Worm (Caenorhabditis elegans): ENCODE data around the gene T09A5.4.

The T09A5.4 gene

ce11 chrII:7813645-7814044, 32.3 kb upstream of the T09A5.4 start:
- TF ChIP-seq egrh-3 (GFP tag; IDR thresholded peaks at IDR 0.05): no peak
- TF ChIP-seq nhr-80 (tag; optimal IDR thresholded peaks at IDR 0.05): peak; percentile 34

- TF ChIP-seq madf-6 (GFP tag; IDR thresholded peaks at IDR 0.05): no peak
- TF ChIP-seq aptf-2 (GFP tag; conservative IDR thresholded peaks at IDR 0.05): no peak
- no peak for TF ChIP-seq Y53F4B.3 (GFP tag; IDR thresholded peaks at IDR 0.05)
- no peak for TF ChIP-seq cebp-1 (GFP tag; IDR thresholded peaks at IDR 0.05)
- no peak for TF ChIP-seq cebp-1 (tag; optimal IDR thresholded peaks at IDR 0.05)
- TF ChIP-seq lin-54 (GFP tag; optimal IDR thresholded peaks at IDR 0.05): no peak
- no peak for TF ChIP-seq mxl-1 (tag; optimal IDR thresholded peaks at IDR 0.05)
- TF ChIP-seq mcd-1 (GFP tag; IDR thresholded peaks at IDR 0.05): no peak
- no peak for TF ChIP-seq tlf-1 (GFP tag; optimal IDR thresholded peaks at IDR 0.05)
- no peak for TF ChIP-seq F37B4.10 (GFP tag; IDR thresholded peaks at IDR 0.05)
- no peak for TF ChIP-seq snpc-3.4 (tag; optimal IDR thresholded peaks at IDR 0.05)
- TF ChIP-seq pha-4 (tag; optimal IDR thresholded peaks at IDR 0.05): no peak
- no peak for TF ChIP-seq efl-1 (GFP tag; optimal IDR thresholded peaks at IDR 0.05)
- no peak for TF ChIP-seq him-1 (tag; optimal IDR thresholded peaks at IDR 0.05)
- TF ChIP-seq ccch-3 (GFP tag; optimal IDR thresholded peaks at IDR 0.05): no peak
- no peak for TF ChIP-seq ceh-100 (GFP tag; IDR thresholded peaks at IDR 0.05)
- no peak for TF ChIP-seq nhr-27 (tag; optimal IDR thresholded peaks at IDR 0.05)
- no peak for TF ChIP-seq madf-8 (GFP tag; conservative IDR thresholded peaks at IDR 0.05)
- TF ChIP-seq cebp-2 (GFP tag; IDR thresholded peaks at IDR 0.05): no peak
- TF ChIP-seq lin-26 (GFP tag; IDR thresholded peaks at IDR 0.05): no peak
Measured at ce11 chrII:7814215-7814614, 31.8 kb upstream of the T09A5.4 start.

ce11 chrII:7814915-7815314, 31.1 kb upstream of the T09A5.4 start:
- TF ChIP-seq let-607 (tag; optimal IDR thresholded peaks at IDR 0.05) (peak in 1 of 2 experiments; percentile 17), nhr-80 (tag; optimal IDR thresholded peaks at IDR 0.05) (peak; percentile 84), cebp-1 (GFP tag; IDR thresholded peaks at IDR 0.05) (no peak), cebp-1 (tag; optimal IDR thresholded peaks at IDR 0.05) (peak; percentile 17), akir-1 (GFP tag; optimal IDR thresholded peaks at IDR 0.05) (no peak), Y53G8AR.9 (GFP tag; conservative IDR thresholded peaks at IDR 0.05) (no peak), dox-1 (GFP tag; IDR thresholded peaks at IDR 0.05) (peak; percentile 6; the same call in 1 of the 2 replicates), unc-62 (GFP tag; optimal IDR thresholded peaks at IDR 0.05) (peak; percentile 97)

- TF ChIP-seq ztf-25 (GFP tag; IDR thresholded peaks at IDR 0.05) (0 out of 2 replicates have a peak, but pooled peaks have one; percentile 16), mcd-1 (GFP tag; IDR thresholded peaks at IDR 0.05) (no peak), let-607 (tag; optimal IDR thresholded peaks at IDR 0.05) (no peak), aptf-2 (GFP tag; conservative IDR thresholded peaks at IDR 0.05) (no peak), Y53F4B.3 (GFP tag; IDR thresholded peaks at IDR 0.05) (no peak), ztf-28 (GFP tag; IDR thresholded peaks at IDR 0.05) (no peak)
Measured at ce11 chrII:7815406-7815805, 30.6 kb upstream of the T09A5.4 start.

- TF ChIP-seq sea-2 (GFP tag; IDR thresholded peaks at IDR 0.05) (no peak), nhr-90 (tag; optimal IDR thresholded peaks at IDR 0.05) (no peak), efl-1 (GFP tag; optimal IDR thresholded peaks at IDR 0.05) (peak; percentile 87), unc-62 (GFP tag; optimal IDR thresholded peaks at IDR 0.05) (no peak), ama-1 (optimal IDR thresholded peaks at IDR 0.05) (no peak), ama-1 (GFP tag; optimal IDR thresholded peaks at IDR 0.05) (no peak), xnd-1 (tag; optimal IDR thresholded peaks at IDR 0.05) (peak; percentile 63), egrh-3 (GFP tag; IDR thresholded peaks at IDR 0.05) (no peak), F10E7.11 (tag; optimal IDR thresholded peaks at IDR 0.05) (no peak), lsy-27 (tag; optimal IDR thresholded peaks at IDR 0.05; ENCODE audit: borderline replicate concordance, insufficient read depth) (no peak), zim-3 (tag; optimal IDR thresholded peaks at IDR 0.05) (no peak), F37B4.10 (GFP tag; IDR thresholded peaks at IDR 0.05) (no peak), T26A5.8 (tag; optimal IDR thresholded peaks at IDR 0.05) (no peak), zfh-2 (GFP tag; conservative IDR thresholded peaks at IDR 0.05) (no peak), him-1 (tag; optimal IDR thresholded peaks at IDR 0.05) (no peak), F22D6.2 (tag; optimal IDR thresholded peaks at IDR 0.05) (no peak), attf-5 (GFP tag; optimal IDR thresholded peaks at IDR 0.05) (peak; percentile 1), snpc-1.3 (tag; optimal IDR thresholded peaks at IDR 0.05; ENCODE audit: insufficient read depth) (no peak)
Measured at ce11 chrII:7816163-7816776, 29.7 kb upstream of the T09A5.4 start, which contains the start of gene cki-2. TSS of gene cki-2 (plus strand) at chrII:7816499.

Data from whole organism, young adult.